Fruit fly (Drosophila melanogaster): ENCODE data around the gene CG14947.

CG14947 gene

DNA sequence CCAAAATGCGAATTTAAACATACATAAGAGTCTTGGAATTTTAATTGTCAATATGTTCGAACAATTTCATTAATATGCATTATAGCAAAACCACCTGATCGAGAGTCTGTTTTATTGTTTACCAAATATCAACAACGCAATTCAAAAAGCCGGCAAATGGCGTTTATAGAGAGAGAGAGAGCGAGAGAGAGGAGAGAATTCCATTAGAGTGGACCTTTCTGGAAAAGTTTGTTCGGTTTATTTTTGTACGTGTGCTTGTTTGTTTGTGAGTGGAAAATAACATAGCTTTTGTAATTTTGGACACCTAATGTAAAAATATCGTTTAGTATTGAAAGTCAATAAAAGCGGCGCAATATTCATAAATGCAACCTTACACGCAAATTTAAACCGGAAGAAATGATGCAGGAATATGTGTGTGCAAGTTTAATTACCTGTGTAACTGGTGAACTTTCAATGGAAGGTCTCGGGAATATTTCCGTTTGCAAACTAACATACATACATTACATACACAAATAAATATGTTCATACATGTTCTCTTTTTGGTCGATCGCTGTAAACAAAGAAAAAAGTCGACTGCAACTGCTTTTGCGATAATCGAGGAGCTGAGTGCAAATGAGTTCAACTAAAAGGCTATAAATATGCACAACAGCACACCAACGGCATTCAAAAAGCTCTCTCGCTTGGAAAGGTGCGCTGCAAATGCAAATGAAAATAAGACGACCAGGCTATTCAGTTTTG is 31.1 kb upstream of the CG14947 start, which contains the start of gene CG6785 (continued):
- TF ChIP-seq CG8632 (GFP tag; optimal IDR thresholded peaks at IDR 0.05) (peak; percentile 89), CG8119 (GFP tag; IDR thresholded peaks at IDR 0.05) (peak; percentile 91; the same call in 2 of the 3 replicates), Eip93F (GFP tag; optimal IDR thresholded peaks at IDR 0.05) (peak; percentile 87), dsx (GFP tag; optimal IDR thresholded peaks at IDR 0.05; ENCODE audit: poor library complexity, severe bottlenecking) (peak; percentile 47), Ets96B (tag; optimal IDR thresholded peaks at IDR 0.05) (peak; percentile 67), Sox14 (GFP tag; optimal IDR thresholded peaks at IDR 0.05) (peak; percentile 85), CG9139 (GFP tag; optimal IDR thresholded peaks at IDR 0.05) (peak; percentile 46), Eip78C (GFP tag) (peak; percentile 96), fd85E (GFP tag; optimal IDR thresholded peaks at IDR 0.05) (peak; percentile 26), svp (GFP tag) (peak; percentile 92), CG16779 (tag; optimal IDR thresholded peaks at IDR 0.05) (peak; percentile 86), Ets21C (GFP tag; optimal IDR thresholded peaks at IDR 0.05) (peak; percentile 51), eg (GFP tag; IDR thresholded peaks at IDR 0.05) (peak; percentile 87; the same call in 2 of the 3 replicates), achi (GFP tag; optimal IDR thresholded peaks at IDR 0.05) (peak; percentile 81), dac (GFP tag; optimal IDR thresholded peaks at IDR 0.05) (peak; percentile 67), CG15336 (GFP tag; IDR thresholded peaks at IDR 0.05) (peak; percentile 93), CG4318 (GFP tag; optimal IDR thresholded peaks at IDR 0.05) (no peak), Sox15 (GFP tag; optimal IDR thresholded peaks at IDR 0.05) (peak; percentile 37), Eip75B (GFP tag; optimal IDR thresholded peaks at IDR 0.05) (peak; percentile 83), Lpt (GFP tag; optimal IDR thresholded peaks at IDR 0.05) (peak; percentile 78), CG6808 (GFP tag; optimal IDR thresholded peaks at IDR 0.05) (peak; percentile 73), ss (GFP tag; optimal IDR thresholded peaks at IDR 0.05) (peak; percentile 67 to 83), fd59A (GFP tag; optimal IDR thresholded peaks at IDR 0.05) (peak; percentile 58), CG32006 (GFP tag; optimal IDR thresholded peaks at IDR 0.05) (peak; percentile 80), CG10631 (GFP tag; optimal IDR thresholded peaks at IDR 0.05) (peak; percentile 69), CG6163 (GFP tag; IDR thresholded peaks at IDR 0.05) (peak; percentile 77), CG6276 (GFP tag; optimal IDR thresholded peaks at IDR 0.05) (peak; percentile 88), salr (GFP tag; optimal IDR thresholded peaks at IDR 0.05) (peak; percentile 58 to 59), CG3919 (GFP tag; optimal IDR thresholded peaks at IDR 0.05) (no peak), CG6854 (GFP tag; optimal IDR thresholded peaks at IDR 0.05) (peak; percentile 79), CG7368 (GFP tag; optimal IDR thresholded peaks at IDR 0.05) (peak; percentile 83), topi (GFP tag; optimal IDR thresholded peaks at IDR 0.05) (peak; percentile 79), Gug (GFP tag; IDR thresholded peaks at IDR 0.05) (peak; percentile 62), CG10669 (GFP tag; optimal IDR thresholded peaks at IDR 0.05) (peak; percentile 76), CG11902 (GFP tag; optimal IDR thresholded peaks at IDR 0.05) (no peak), CG6792 (GFP tag; optimal IDR thresholded peaks at IDR 0.05) (peak; percentile 92), acj6 (GFP tag; optimal IDR thresholded peaks at IDR 0.05) (peak; percentile 80)

DNA sequence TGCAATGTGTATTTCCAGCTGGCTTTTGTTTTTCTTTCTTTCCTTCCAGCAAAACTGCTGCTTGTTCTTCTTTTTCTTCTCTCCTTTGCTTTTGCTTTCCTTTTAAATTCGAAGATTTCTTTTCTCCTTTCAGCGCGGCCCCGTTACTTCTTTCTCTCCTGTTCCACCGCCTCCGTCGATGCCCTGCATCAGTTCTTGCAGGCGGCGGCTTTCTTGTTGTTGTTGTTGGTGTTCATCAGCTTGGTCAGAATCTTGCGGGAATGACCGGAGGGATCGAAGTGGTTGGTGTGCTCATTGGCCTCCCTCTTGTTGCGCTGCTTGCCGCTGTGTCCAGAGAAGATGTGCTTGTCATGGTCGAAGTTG is 30.3 kb upstream of the CG14947 start:
- TF ChIP-seq CG6276 (GFP tag; optimal IDR thresholded peaks at IDR 0.05) (no peak), Eip93F (GFP tag; optimal IDR thresholded peaks at IDR 0.05) (no peak), CG11762 (GFP tag; optimal IDR thresholded peaks at IDR 0.05; ENCODE audit: insufficient read depth) (no peak), OdsH (GFP tag; optimal IDR thresholded peaks at IDR 0.05) (no peak), Sox14 (GFP tag; optimal IDR thresholded peaks at IDR 0.05) (no peak), CG31627 (GFP tag; optimal IDR thresholded peaks at IDR 0.05) (no peak), Hr39 (GFP tag; optimal IDR thresholded peaks at IDR 0.05) (no peak), CG11902 (GFP tag; optimal IDR thresholded peaks at IDR 0.05) (no peak), CG6854 (GFP tag; optimal IDR thresholded peaks at IDR 0.05) (no peak)

Data from whole organism, prepupa.